Worm (Caenorhabditis elegans): Measurements from ENCODE around the gene C13A2.3.
A peak's percentile ranks its signal among the peaks of the same experiment; 100 is the strongest.

Gene C13A2.3

ce11 chrV:7239471-7239870 lies 42.7 kb upstream of the C13A2.3 start, which contains the start of gene C05C8.1:
TSS of gene C05C8.1 (plus strand) at chrV:7239771.
- TF ChIP-seq unc-62 (GFP tag; optimal IDR thresholded peaks at IDR 0.05) (no peak), nhr-6 (tag; optimal IDR thresholded peaks at IDR 0.05) (no peak), F13H6.1 (tag; optimal IDR thresholded peaks at IDR 0.05) (no peak), nhr-12 (tag; optimal IDR thresholded peaks at IDR 0.05) (no peak), ztf-11 (tag; optimal IDR thresholded peaks at IDR 0.05) (no peak), ZK546.5 (tag; optimal IDR thresholded peaks at IDR 0.05) (no peak), alr-1 (tag; optimal IDR thresholded peaks at IDR 0.05) (no peak), nhr-21 (tag; optimal IDR thresholded peaks at IDR 0.05) (no peak), zag-1 (tag; optimal IDR thresholded peaks at IDR 0.05) (no peak), unc-39 (tag; optimal IDR thresholded peaks at IDR 0.05) (no peak), ceh-16 (tag; optimal IDR thresholded peaks at IDR 0.05) (no peak), unc-55 (GFP tag; optimal IDR thresholded peaks at IDR 0.05) (no peak), nhr-129 (tag; optimal IDR thresholded peaks at IDR 0.05) (no peak), skn-1 (tag; optimal IDR thresholded peaks at IDR 0.05) (no peak), nhr-237 (tag; optimal IDR thresholded peaks at IDR 0.05) (no peak), elt-1 (tag; optimal IDR thresholded peaks at IDR 0.05) (no peak), ztf-4 (tag; optimal IDR thresholded peaks at IDR 0.05) (no peak), mdl-1 (tag; optimal IDR thresholded peaks at IDR 0.05) (no peak), snpc-4 (tag; optimal IDR thresholded peaks at IDR 0.05) (no peak), nhr-10 (tag; optimal IDR thresholded peaks at IDR 0.05) (no peak)

ce11 chrV:7246951-7247350 lies 35.2 kb upstream of the C13A2.3 start, which contains the start of gene C05C8.7:
TSS of gene C05C8.7 (minus strand) at chrV:7247050.
- TF ChIP-seq elt-1 (tag; optimal IDR thresholded peaks at IDR 0.05), result no peak
- TF ChIP-seq ceh-16 (tag; optimal IDR thresholded peaks at IDR 0.05), result no peak

ce11 chrV:7248227-7248953 lies 33.7 kb upstream of the C13A2.3 start:
- TF ChIP-seq dmd-4 (tag; optimal IDR thresholded peaks at IDR 0.05) (no peak), nhr-25 (tag; optimal IDR thresholded peaks at IDR 0.05) (peak; percentile 20), lin-39 (tag; optimal IDR thresholded peaks at IDR 0.05) (no peak), sma-9 (GFP tag; optimal IDR thresholded peaks at IDR 0.05) (peak; percentile 25), sma-9 (tag; optimal IDR thresholded peaks at IDR 0.05) (no peak), ztf-11 (tag; optimal IDR thresholded peaks at IDR 0.05) (no peak), gmeb-1 (tag; optimal IDR thresholded peaks at IDR 0.05) (no peak), ztf-4 (tag; optimal IDR thresholded peaks at IDR 0.05) (no peak), F13H6.1 (tag; optimal IDR thresholded peaks at IDR 0.05) (no peak), skn-1 (tag; optimal IDR thresholded peaks at IDR 0.05) (no peak), alr-1 (tag; optimal IDR thresholded peaks at IDR 0.05) (no peak)

ce11 chrV:7255095-7255494 lies 27.0 kb upstream of the C13A2.3 start, which contains the start of gene C05C8.8:
TSS of gene C05C8.8 (minus strand) at chrV:7255195.
- TF ChIP-seq crh-2 (tag; optimal IDR thresholded peaks at IDR 0.05) (no peak), nhr-10 (tag; optimal IDR thresholded peaks at IDR 0.05) (no peak), F13H6.1 (tag; optimal IDR thresholded peaks at IDR 0.05) (no peak), ama-1 (optimal IDR thresholded peaks at IDR 0.05) (no peak), egl-27 (tag; optimal IDR thresholded peaks at IDR 0.05) (no peak), Y55F3AM.14 (GFP tag; optimal IDR thresholded peaks at IDR 0.05) (no peak), nhr-21 (tag; optimal IDR thresholded peaks at IDR 0.05) (no peak), ztf-11 (tag; optimal IDR thresholded peaks at IDR 0.05) (no peak), gmeb-1 (tag; optimal IDR thresholded peaks at IDR 0.05) (no peak), nhr-77 (tag; optimal IDR thresholded peaks at IDR 0.05) (no peak), nhr-25 (tag; optimal IDR thresholded peaks at IDR 0.05) (no peak), nhr-11 (tag; optimal IDR thresholded peaks at IDR 0.05) (no peak), nhr-6 (tag; optimal IDR thresholded peaks at IDR 0.05) (no peak), unc-62 (GFP tag; optimal IDR thresholded peaks at IDR 0.05) (no peak), mbf-1 (tag; optimal IDR thresholded peaks at IDR 0.05) (no peak), lin-11 (tag; optimal IDR thresholded peaks at IDR 0.05) (no peak), nhr-23 (tag; optimal IDR thresholded peaks at IDR 0.05) (no peak), zag-1 (tag; optimal IDR thresholded peaks at IDR 0.05) (no peak)

- TF ChIP-seq unc-55 (GFP tag; optimal IDR thresholded peaks at IDR 0.05) (no peak), ZK546.5 (tag; optimal IDR thresholded peaks at IDR 0.05) (no peak), mdl-1 (tag; optimal IDR thresholded peaks at IDR 0.05) (no peak), skn-1 (tag; optimal IDR thresholded peaks at IDR 0.05) (no peak), lin-11 (tag; optimal IDR thresholded peaks at IDR 0.05) (no peak), nhr-21 (tag; optimal IDR thresholded peaks at IDR 0.05) (no peak), nhr-6 (tag; optimal IDR thresholded peaks at IDR 0.05) (no peak), dmd-4 (tag; optimal IDR thresholded peaks at IDR 0.05) (no peak), ama-1 (optimal IDR thresholded peaks at IDR 0.05) (no peak), ceh-16 (tag; optimal IDR thresholded peaks at IDR 0.05) (no peak), unc-62 (GFP tag; optimal IDR thresholded peaks at IDR 0.05) (no peak), crh-2 (tag; optimal IDR thresholded peaks at IDR 0.05) (no peak), sma-3 (GFP tag; optimal IDR thresholded peaks at IDR 0.05) (no peak), unc-39 (tag; optimal IDR thresholded peaks at IDR 0.05) (no peak), nhr-25 (tag; optimal IDR thresholded peaks at IDR 0.05) (no peak), lsy-2 (tag; optimal IDR thresholded peaks at IDR 0.05) (no peak), peb-1 (tag; optimal IDR thresholded peaks at IDR 0.05) (no peak), Y55F3AM.14 (GFP tag; optimal IDR thresholded peaks at IDR 0.05) (no peak), mbf-1 (tag; optimal IDR thresholded peaks at IDR 0.05) (no peak)
These were observed 23.2 kb upstream of the C13A2.3 start, which contains the start of gene C13A2.12 for ce11 chrV:7258965-7259364. TSS of gene C13A2.12 (plus strand) at chrV:7259265.
